Worm (Caenorhabditis elegans): ENCODE results near the gene ubh-4.

The ubh-4 gene

DNA sequence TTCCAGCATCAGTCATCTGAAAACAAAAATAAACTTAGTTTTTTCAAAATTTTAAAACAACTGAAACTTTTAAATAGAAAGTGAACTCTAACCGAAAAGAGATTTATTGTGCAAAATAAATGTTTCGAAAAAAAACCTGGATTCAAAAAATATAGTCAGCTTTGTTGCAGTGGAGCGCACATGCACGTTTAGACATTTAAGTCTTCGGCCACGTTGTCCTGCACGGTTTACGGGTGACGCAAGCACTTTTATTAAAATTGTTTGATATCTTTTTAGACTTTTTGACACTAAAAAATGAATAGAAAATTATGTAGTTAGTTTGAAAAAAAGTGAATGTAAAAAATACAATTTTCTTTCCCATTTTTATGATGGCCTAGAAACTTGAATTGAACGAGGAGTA, at the start of gene ubh-4, which contains the start of gene algn-6:
Gene ubh-4 (minus strand): TSS at position 182 of the 400 bp plus-strand sequence.
Gene algn-6 (plus strand): TSS at position 387 of the 400 bp plus-strand sequence.
- TF ChIP-seq F10B5.3 (tag; optimal IDR thresholded peaks at IDR 0.05) (no peak), Y48G9A.11 (GFP tag; IDR thresholded peaks at IDR 0.05) (peak; percentile 34; the same call in 1 of the 2 replicates), F44E2.7 (GFP tag; IDR thresholded peaks at IDR 0.05) (no peak), nhr-11 (tag; optimal IDR thresholded peaks at IDR 0.05) (no peak), daf-16 (GFP tag; optimal IDR thresholded peaks at IDR 0.05) (no peak), daf-16 (tag; optimal IDR thresholded peaks at IDR 0.05) (peak; percentile 38), unc-130 (GFP tag; optimal IDR thresholded peaks at IDR 0.05) (peak; percentile 96), gei-8 (GFP tag; optimal IDR thresholded peaks at IDR 0.05) (no peak), aly-2 (tag; optimal IDR thresholded peaks at IDR 0.05) (no peak), nhr-28 (tag; optimal IDR thresholded peaks at IDR 0.05) (peak; percentile 65), hmg-1.1 (GFP tag; IDR thresholded peaks at IDR 0.05) (0 out of 2 replicates have a peak, but pooled peaks have one; percentile 19), snpc-4 (tag; optimal IDR thresholded peaks at IDR 0.05) (no peak), pha-4 (GFP tag; IDR thresholded peaks at IDR 0.05) (no peak), pha-4 (tag; optimal IDR thresholded peaks at IDR 0.05) (peak; percentile 8), F26F4.8 (GFP tag; conservative IDR thresholded peaks at IDR 0.05) (no peak), snpc-1.2 (GFP tag; IDR thresholded peaks at IDR 0.05) (no peak), mdl-1 (tag; optimal IDR thresholded peaks at IDR 0.05) (no peak), lin-29 (GFP tag; IDR thresholded peaks at IDR 0.05) (no peak), mdt-29 (GFP tag; IDR thresholded peaks at IDR 0.05) (no peak), ctbp-1 (GFP tag; IDR thresholded peaks at IDR 0.05) (no peak), zip-11 (GFP tag; IDR thresholded peaks at IDR 0.05) (no peak), lir-3 (tag; optimal IDR thresholded peaks at IDR 0.05) (no peak), F37D6.2 (tag; optimal IDR thresholded peaks at IDR 0.05) (no peak), ztf-7 (tag; optimal IDR thresholded peaks at IDR 0.05) (no peak), nhr-42 (GFP tag; IDR thresholded peaks at IDR 0.05) (no peak), zfp-3 (GFP tag; conservative IDR thresholded peaks at IDR 0.05) (no peak), R02D3.7 (tag; optimal IDR thresholded peaks at IDR 0.05) (no peak), mxl-3 (GFP tag; optimal IDR thresholded peaks at IDR 0.05) (peak; percentile 38), hlh-11 (tag; optimal IDR thresholded peaks at IDR 0.05) (peak; percentile 36), mxl-2 (GFP tag; conservative IDR thresholded peaks at IDR 0.05) (no peak), ceh-62 (tag; optimal IDR thresholded peaks at IDR 0.05) (no peak), tra-1 (GFP tag; IDR thresholded peaks at IDR 0.05) (no peak), dve-1 (tag; optimal IDR thresholded peaks at IDR 0.05; ENCODE audit: insufficient read depth) (peak; percentile 48), spr-1 (tag; optimal IDR thresholded peaks at IDR 0.05) (no peak), spr-3 (GFP tag; optimal IDR thresholded peaks at IDR 0.05) (no peak), nhr-76 (tag; optimal IDR thresholded peaks at IDR 0.05) (no peak), sdz-12 (GFP tag; optimal IDR thresholded peaks at IDR 0.05) (no peak), madf-9 (GFP tag; conservative IDR thresholded peaks at IDR 0.05) (no peak), ceh-28 (tag; optimal IDR thresholded peaks at IDR 0.05) (no peak), hlh-30 (tag; optimal IDR thresholded peaks at IDR 0.05; ENCODE audit: insufficient read depth) (peak; percentile 12), lim-7 (GFP tag; IDR thresholded peaks at IDR 0.05) (no peak), lin-13 (GFP tag; optimal IDR thresholded peaks at IDR 0.05) (no peak), dpl-1 (GFP tag; optimal IDR thresholded peaks at IDR 0.05) (peak; percentile 63), lin-1 (GFP tag; IDR thresholded peaks at IDR 0.05) (no peak), attf-4 (tag; optimal IDR thresholded peaks at IDR 0.05) (no peak), lsy-2 (tag; optimal IDR thresholded peaks at IDR 0.05) (peak; percentile 38 to 95), skn-1 (tag; optimal IDR thresholded peaks at IDR 0.05) (no peak), pqm-1 (tag; optimal IDR thresholded peaks at IDR 0.05) (peak; percentile 17), ceh-44 (GFP tag; IDR thresholded peaks at IDR 0.05) (no peak), daf-8 (GFP tag; IDR thresholded peaks at IDR 0.05) (no peak), Y105C5A.15 (GFP tag; IDR thresholded peaks at IDR 0.05) (no peak), dmd-6 (GFP tag; IDR thresholded peaks at IDR 0.05) (peak; percentile 27; the same call in 1 of the 2 replicates), fkh-10 (GFP tag; optimal IDR thresholded peaks at IDR 0.05) (no peak)

Data from whole organism, L4 larva.